Worm (Caenorhabditis elegans): ENCODE data around the gene ndub-6.

- TF ChIP-seq tab-1 (GFP tag; IDR thresholded peaks at IDR 0.05) (no peak), flt-1 (GFP tag; IDR thresholded peaks at IDR 0.05) (no peak), T22C8.4 (GFP tag; IDR thresholded peaks at IDR 0.05) (no peak), cog-1 (tag; optimal IDR thresholded peaks at IDR 0.05) (no peak), med-1 (GFP tag; optimal IDR thresholded peaks at IDR 0.05; ENCODE audit: insufficient read depth) (no peak), ztf-23 (GFP tag; IDR thresholded peaks at IDR 0.05) (no peak), ref-1 (GFP tag; conservative IDR thresholded peaks at IDR 0.05) (no peak)
Observed at ce11 chrIV:11651965-11652453, at the start of gene ndub-6, which contains the start of gene acl-3.
